Fruit fly (Drosophila melanogaster) S2 (cell line): ENCODE measurements around the gene Eig71Ei.

Experiments
- CG8478 ChIP-seq: fragments of >200 bp; optimal IDR thresholded peaks from 2 replicates; lab custom pipeline; 2018
- CTCF ChIP-seq, 2 experiments: fragments of >200 bp; optimal IDR thresholded peaks; 2 replicates each; lab custom pipeline; 2018

Eig71Ei gene

DNA sequence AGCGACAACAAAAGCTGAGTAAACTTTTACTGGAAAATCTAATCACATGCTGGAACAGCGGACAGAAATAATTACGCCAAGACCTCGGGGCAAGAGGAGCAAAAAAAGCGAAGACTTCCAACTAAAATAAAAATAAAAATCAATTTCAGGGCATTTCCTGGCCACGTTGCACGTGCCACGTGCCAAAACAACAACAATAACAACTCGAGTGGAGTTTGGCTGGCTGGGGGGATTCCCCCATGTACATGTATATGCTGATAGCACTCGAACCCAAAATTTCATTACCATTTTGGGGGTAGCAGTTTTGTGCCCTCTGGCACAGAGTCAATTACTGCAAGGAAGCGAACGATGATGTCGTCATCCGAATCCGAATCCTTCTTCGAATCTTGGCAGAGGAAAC, 3.0 kb downstream of the Eig71Ei start:
- TF ChIP-seq CG8478 (no peak), CTCF (optimal IDR thresholded peaks at IDR 0.05; lab: Kevin White, UChicago) (no peak)

DNA sequence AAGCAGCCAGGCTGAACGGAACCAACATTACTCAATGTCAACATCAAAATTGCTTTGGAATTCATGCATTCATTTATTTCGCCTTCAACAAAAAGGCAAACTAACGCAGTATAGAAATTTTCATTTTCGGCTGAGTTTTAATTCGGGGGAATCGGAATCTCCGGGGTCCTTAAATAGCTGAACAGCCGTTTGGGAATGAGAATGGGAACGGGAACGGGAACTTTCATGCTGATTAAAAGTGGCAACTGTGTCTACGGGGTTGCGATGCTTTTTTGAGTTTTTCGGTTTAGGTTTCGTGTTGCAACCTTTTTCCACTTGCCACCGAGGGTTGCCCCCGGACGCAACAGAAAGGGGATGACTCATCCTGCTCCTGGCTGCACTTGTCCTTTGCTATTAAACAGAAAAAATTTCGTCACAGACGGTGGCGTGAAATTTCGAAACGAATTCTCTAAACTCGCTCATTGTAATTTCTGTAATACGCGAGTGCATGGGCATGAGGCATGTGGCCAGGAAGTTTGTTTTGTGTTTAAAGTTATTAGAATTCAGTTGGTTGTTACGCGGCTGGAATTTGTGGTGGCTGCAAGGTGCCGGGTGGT, 4.8 kb downstream of the Eig71Ei start:
- TF ChIP-seq CTCF (optimal IDR thresholded peaks at IDR 0.05; lab: Kevin White, UChicago), result no peak
- TF ChIP-seq CG8478, result no peak

DNA sequence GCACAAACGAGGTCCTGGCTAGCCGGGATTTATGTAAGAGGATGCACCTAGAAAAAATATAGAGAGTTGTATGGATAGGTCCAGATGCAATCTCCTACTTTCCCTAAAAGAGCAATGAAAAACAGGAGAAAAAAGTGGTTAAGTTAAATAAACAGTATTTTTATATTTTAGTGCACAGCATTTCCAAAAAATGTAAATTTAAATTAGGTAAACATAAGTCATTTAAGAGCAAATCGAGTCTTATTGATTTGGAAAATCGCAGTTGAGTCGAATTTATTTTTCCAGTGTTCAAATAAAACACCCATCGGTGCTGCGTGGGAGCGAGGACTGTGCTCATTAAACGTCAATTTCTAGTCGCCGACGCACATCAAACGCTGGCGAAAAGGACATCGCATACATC, 6.2 kb downstream of the Eig71Ei start:
- TF ChIP-seq CTCF (optimal IDR thresholded peaks at IDR 0.05; lab: Kevin White, UChicago) (no peak), CG8478 (no peak)

DNA sequence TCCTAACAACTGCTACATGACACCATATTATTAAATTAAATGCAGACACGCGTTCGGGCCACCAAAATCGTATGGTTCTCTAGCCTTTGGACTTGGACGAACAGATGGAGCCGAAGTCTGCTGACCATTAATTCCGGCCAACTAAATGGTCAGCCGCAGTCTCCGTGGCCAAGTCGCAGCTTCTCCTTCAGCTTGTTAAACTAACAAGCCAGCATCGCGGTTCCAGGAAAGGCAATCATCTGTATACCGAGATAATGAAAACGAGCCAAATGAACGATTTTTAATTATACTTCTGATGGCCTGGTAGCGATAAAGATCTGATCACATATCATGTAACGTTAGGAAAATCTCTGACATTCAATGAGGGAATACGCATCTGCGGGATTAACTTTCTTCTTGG, 10.4 kb downstream of the Eig71Ei start:
- no peak for TF ChIP-seq CG8478
- no peak for TF ChIP-seq CTCF (optimal IDR thresholded peaks at IDR 0.05; lab: Kevin White, UChicago)

DNA sequence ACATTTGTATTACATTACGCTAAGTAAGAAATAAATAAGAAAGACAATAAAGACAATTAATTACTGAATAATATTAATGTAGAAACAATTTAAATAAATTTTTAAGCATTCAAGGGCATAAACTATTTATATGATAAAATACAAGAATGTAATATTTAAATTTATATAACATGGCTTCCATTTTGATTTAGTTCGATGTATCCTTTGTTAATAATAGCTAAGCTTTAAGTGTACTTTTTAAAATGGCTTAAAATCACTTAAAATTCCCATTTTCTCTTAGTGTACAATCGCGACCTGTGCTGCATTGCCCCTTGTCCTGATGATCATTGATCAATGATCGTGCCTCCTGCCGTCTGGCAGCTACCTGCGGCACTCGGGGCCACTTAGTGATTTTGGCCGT, 10.9 kb downstream of the Eig71Ei start:
- no peak for TF ChIP-seq CG8478
- no peak for TF ChIP-seq CTCF (optimal IDR thresholded peaks at IDR 0.05; lab: Kevin White, UChicago)

DNA sequence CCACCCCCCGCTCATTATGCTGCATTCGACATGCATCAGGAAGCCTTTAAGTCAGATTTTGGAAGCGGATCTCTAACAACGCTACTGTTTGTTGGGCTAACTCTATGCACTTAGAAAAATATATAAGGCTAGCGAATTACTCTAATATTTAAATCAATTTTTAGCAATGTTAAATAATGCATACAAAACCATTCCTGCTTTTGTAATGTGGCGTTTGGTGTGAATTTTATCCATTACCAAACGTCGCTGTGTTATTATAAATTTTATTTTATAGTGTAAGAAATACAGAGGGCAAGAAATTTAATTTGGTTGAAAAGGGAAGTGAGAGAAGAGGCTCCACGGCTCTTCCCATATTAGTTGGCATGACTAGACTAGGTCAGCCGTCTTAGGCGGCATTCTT, 13.3 kb downstream of the Eig71Ei start:
- TF ChIP-seq CG8478, result no peak
- no peak for TF ChIP-seq CTCF (optimal IDR thresholded peaks at IDR 0.05; lab: Kevin White, UChicago)

DNA sequence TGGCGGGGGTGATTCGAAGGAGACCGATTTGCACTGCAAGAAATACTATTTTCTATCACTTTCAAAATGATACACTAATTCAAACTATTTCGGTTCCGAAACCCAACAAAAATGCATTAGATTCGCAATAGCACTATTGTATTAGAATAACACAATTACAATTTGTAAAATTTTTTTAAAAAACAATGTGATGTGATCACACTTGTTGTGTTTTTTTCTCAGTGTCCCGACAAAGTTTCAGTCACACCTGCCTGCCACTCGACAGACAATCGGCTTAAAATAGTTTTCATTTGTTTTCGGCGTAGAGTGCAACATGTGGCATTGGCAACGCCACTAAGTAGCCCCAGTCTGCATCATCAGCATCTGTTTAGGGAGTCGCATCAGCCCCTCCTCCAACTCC, 15.6 kb downstream of the Eig71Ei start:
- TF ChIP-seq CG8478, result no peak
- TF ChIP-seq CTCF (optimal IDR thresholded peaks at IDR 0.05; lab: Kevin White, UChicago), result no peak

DNA sequence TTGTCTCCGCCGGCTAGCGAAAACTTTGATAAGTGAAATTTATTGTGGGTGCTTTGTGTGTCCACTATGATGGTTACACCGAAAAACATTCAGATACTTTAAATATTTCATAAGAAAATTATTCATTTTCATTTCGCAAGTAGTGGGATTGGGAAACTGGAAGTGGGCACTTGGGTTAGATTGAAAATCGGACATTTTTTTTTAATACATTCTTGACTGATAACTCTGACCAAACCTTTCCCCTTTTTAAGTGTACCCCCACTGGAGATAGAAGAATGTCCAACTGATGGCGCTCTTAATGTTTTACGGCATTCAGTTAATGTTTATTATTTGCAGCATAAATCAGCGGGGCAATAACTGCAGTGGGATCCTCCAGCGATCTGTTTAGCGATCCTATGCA, 18.2 kb downstream of the Eig71Ei start:
- TF ChIP-seq CTCF (optimal IDR thresholded peaks at IDR 0.05; lab: Kevin White, UChicago), result no peak
- TF ChIP-seq CG8478, result no peak

DNA sequence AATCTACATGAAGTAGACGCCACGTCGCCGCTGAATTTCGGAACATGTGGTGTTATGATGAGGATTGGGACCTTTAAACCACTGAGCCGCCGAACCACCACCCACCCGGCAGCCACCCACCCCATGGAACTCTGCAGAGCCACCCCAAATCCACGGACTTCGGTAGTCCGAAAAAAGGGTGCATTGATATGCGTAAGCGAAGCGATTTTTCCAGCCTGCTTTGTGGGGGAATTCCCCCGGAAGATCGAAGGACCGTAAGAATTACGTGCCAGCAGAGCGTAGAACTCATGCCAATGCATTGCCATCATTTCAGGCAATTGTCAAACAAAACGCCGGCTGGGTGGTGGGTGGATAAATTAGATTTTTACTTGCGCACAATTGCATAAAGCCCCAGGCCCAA, 18.8 kb downstream of the Eig71Ei start:
- TF ChIP-seq CG8478 (no peak), CTCF (optimal IDR thresholded peaks at IDR 0.05; lab: Kevin White, UChicago) (no peak)

DNA sequence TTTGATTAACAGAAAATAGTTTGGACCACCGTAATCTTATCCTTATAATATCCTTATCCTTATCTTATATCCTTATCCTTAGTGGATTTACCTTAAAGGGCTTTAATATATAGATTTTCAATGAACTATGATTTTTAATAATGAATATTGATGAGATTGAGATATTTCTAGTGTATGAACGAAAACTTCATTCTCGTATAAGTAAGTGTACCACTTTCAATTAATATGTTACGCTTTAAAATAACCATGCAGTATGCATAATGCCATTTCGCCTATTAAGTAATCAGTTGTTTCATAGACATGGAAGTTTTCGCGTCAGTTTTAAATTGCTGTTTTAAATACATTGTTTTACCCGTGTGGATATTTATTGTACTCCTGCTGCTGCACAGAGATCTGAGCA, 19.9 kb downstream of the Eig71Ei start, which contains the start of gene CG7304:
Gene CG7304, plus strand, starts transcription at position 301 of the 400 bp plus-strand sequence.
- TF ChIP-seq CG8478 (no peak), CTCF (optimal IDR thresholded peaks at IDR 0.05; lab: Kevin White, UChicago) (no peak)

DNA sequence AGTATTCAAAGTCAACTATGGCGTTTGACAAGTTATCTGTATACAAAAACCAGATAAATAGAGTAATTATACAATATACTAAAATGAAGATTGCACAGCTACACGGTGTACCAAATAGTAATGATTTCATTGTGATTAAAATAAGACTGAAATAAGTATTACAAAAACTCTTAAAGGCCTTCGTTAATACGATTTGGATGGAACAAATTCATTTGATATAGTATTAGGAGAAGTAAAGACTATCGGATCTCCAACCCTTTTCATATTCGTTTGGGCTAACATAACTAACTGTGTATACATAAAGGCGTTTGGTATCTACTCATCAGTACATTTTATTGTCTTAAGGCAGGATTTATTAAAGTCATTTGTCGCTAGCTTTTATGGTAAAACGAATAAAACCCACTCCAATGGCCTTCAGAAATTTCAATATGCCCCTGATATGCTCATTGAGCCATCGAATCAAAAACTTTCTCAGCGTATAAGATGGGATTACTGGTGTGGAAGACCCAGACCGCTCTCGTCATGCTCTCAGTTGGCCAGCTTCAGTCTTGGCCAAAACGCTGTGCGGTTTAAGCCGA, 23.9 kb downstream of the Eig71Ei start, which contains the start of the genes CG7579 and Pgant8:
Gene CG7579, minus strand, starts transcription at position 101 of the 578 bp plus-strand sequence.
Gene Pgant8, plus strand, starts transcription at position 528 of the 578 bp plus-strand sequence.
- TF ChIP-seq CG8478, result no peak
- TF ChIP-seq CTCF (optimal IDR thresholded peaks at IDR 0.05; lab: Kevin White, UChicago), result no peak

DNA sequence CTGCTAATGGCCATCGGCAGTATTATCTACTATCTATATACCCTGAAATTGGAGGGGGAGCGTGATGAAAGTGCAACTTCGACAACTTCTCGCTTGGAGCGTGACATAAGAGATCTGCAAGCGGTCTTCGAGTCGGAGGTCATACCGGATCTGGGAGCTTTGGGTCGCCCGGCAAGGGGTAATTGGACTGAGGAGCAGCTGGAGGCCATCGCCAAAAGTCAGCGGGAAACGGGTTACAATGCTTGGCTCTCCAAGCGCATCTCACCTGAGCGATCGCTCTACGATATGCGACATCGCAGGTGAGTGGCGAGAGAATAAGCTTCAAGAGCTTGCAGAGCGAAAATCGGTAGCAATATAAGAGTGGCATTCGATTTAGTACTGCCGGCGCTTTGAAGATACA, 24.5 kb downstream of the Eig71Ei start:
- TF ChIP-seq CTCF (optimal IDR thresholded peaks at IDR 0.05; lab: Kevin White, UChicago) (no peak), CG8478 (no peak)

DNA sequence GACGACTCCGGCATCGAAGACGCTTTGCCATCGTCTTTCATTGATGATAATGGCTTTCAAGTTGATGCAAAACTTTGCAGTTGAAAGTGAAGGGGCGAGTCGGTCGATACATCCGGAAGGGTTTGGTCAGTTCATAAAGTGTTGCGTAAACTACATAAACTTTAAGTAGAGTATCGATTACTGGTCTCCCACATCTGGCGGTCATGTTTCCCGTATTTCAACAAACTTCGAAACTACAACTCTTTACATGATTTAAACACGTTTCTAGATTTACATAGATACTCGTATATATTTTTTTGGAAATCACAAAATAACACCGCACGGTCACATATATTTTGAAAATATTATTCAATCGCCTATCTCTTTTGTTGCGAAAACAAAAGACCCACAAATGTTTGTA, 28.3 kb downstream of the Eig71Ei start, which contains the start of gene CG34452:
Gene CG34452, minus strand, starts transcription at position 101 of the 400 bp plus-strand sequence.
- TF ChIP-seq CG8478 (no peak), CTCF (optimal IDR thresholded peaks at IDR 0.05; lab: Kevin White, UChicago) (no peak)

DNA sequence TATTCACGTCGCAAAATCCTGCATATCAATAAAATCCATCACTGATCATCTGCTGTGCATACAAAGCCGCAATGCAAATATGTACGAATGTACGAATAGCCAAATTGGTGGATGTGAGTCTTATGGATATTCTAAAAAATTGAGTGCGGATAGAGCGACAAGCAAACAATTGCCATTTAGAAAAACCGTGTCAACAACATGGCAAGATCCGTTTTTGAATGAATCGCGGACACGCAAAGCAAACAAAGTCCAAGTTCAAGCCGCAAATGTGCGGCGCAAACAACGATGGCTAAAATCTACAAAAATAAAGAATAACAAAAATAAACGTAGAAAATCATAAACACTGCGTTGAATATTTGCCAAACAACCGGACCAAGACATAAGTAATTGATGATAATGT, 30.0 kb downstream of the Eig71Ei start:
- TF ChIP-seq CTCF (optimal IDR thresholded peaks at IDR 0.05; lab: Kevin White, UChicago) (no peak), CG8478 (no peak)

DNA sequence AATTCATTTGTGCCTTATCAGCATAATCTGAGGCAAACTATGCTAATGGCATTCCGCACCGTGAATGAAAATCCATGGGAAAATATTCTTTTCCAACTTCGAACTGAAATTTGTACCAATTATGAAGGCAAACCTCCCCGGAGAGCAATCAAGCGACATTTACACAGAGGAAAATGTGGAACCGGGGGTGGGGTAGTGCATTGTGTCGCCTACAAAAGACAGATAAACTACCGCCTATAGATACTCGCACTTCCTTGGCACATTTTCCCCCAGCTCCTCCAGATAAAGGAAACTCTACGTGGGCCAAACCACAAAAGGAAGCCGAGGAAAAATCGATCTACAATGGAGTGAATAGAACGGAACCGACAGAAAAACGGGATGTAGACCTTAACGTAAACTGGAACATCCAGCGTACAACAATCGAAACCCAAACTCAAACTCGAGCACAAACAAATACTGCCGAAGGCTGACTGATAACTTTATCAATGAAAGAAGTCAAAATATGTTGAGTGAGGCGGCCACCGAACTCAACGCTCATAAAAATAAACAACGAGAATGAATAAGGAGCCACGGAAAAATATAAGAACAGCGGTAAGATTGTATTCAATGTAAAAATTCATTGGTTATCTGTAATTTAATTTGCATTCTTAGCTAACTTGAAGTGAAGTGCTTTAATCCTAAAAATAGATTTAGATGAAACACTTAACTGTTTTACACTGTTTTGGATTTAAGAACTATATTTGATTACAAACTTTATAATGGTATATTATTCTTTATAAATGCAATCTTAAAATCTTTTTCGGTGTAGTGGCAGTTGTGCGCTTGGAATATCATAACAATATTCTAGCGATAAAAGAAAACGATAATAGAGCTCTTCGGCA, 31.4 kb downstream of the Eig71Ei start:
- no peak for TF ChIP-seq CTCF (optimal IDR thresholded peaks at IDR 0.05; lab: Kevin White, UChicago)
- TF ChIP-seq CG8478, result no peak

DNA sequence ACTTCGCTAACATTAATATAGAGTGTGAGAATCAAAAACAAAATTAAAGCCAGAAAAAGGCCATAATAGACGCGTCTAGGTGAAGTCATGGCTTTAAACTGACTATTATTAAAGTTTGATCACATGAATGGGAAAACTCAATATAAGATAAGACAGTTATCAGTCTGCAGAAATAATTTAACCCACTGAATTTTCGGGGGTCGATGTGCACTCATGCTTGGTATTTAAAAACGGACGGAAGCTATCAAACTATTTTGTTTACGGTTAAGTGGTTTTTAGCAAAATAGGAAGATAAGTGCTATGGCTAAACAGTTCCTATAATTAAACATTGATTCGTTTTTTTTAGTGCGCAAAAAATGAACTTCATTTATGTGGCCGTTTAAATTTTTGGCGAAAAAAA, 32.5 kb downstream of the Eig71Ei start, which contains the start of gene CG34451:
Gene CG34451, minus strand, starts transcription at position 101 of the 400 bp plus-strand sequence.
- TF ChIP-seq CTCF (optimal IDR thresholded peaks at IDR 0.05; lab: Kevin White, UChicago), result no peak
- no peak for TF ChIP-seq CG8478
